Fruit fly (Drosophila melanogaster) whole organism, wandering third instar larva: ENCODE results near the gene Wdr33.

ENCODE experiments used
- Hr83 ChIP-seq: fragments of 200-300 bp; sonication (Bioruptor generic); optimal IDR thresholded peaks from 2 replicates; lab custom pipeline; 2016; ENCODE audit warnings: missing biosample characterization, mild to moderate bottlenecking, missing genetic modification characterization, moderate library complexity; ENCODE audit not compliant: poor library complexity, severe bottlenecking
- woc ChIP-seq: sonication (Bioruptor generic); optimal IDR thresholded peaks from 2 replicates; lab custom pipeline; 2016; ENCODE audit warnings: missing biosample characterization, mild to moderate bottlenecking, missing genetic modification characterization

- TF ChIP-seq woc (peak; percentile 32), Hr83 (GFP tag; lab: Kevin White, UChicago) (peak; percentile 60)
Measured at dm6 chr3R:5620387-5620956, 40.0 kb upstream of the Wdr33 start.
